Worm (Caenorhabditis elegans): ENCODE results near the gene K04A8.1.

Gene K04A8.1

DNA sequence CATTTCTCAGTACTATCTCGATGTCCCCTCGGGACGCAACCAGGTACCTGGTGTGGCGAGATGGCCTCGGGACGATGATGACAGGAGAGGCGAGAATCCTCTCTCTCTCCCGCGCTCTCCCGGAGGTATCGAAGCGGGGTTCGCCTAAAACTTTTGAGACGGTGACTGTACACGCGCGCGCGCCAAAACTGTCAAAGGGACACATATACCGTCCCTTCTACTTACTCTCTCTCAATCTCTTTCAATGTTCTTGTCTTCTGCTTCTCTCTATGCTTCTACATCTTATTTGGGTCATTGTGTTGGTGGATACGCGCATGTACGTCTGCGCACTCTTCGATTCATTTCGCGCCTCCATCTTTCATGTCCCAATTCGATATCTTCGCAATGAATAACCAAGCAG, 24.3 kb upstream of the K04A8.1 start (continued):
- TF ChIP-seq nhr-28 (tag; optimal IDR thresholded peaks at IDR 0.05) = no peak
- peak; percentile 45 for TF ChIP-seq hlh-30 (tag; optimal IDR thresholded peaks at IDR 0.05; ENCODE audit: insufficient read depth)
- TF ChIP-seq F49E8.2 (tag; optimal IDR thresholded peaks at IDR 0.05; ENCODE audit: borderline replicate concordance) = no peak
- peak; percentile 14 for TF ChIP-seq nhr-25 (tag; optimal IDR thresholded peaks at IDR 0.05; ENCODE audit: borderline replicate concordance, insufficient read depth)
- no peak for TF ChIP-seq nhr-41 (GFP tag; IDR thresholded peaks at IDR 0.05)
- no peak for TF ChIP-seq lir-3 (tag; optimal IDR thresholded peaks at IDR 0.05)
- TF ChIP-seq spr-3 (GFP tag; optimal IDR thresholded peaks at IDR 0.05) = no peak
- TF ChIP-seq hmg-1.1 (GFP tag; IDR thresholded peaks at IDR 0.05) = no peak
- TF ChIP-seq ama-1 (optimal IDR thresholded peaks at IDR 0.05) = no peak
- no peak for TF ChIP-seq aly-2 (tag; optimal IDR thresholded peaks at IDR 0.05)
- no peak for TF ChIP-seq madf-5 (GFP tag; IDR thresholded peaks at IDR 0.05)
- TF ChIP-seq mes-2 (tag; optimal IDR thresholded peaks at IDR 0.05; ENCODE audit: poor library complexity, severe bottlenecking) = no peak
- TF ChIP-seq mxl-2 (GFP tag; conservative IDR thresholded peaks at IDR 0.05) = no peak
- no peak for TF ChIP-seq unc-130 (GFP tag; optimal IDR thresholded peaks at IDR 0.05)
- no peak for TF ChIP-seq rbr-2 (tag; optimal IDR thresholded peaks at IDR 0.05)
- TF ChIP-seq lin-1 (GFP tag; IDR thresholded peaks at IDR 0.05) = no peak
- TF ChIP-seq lim-7 (GFP tag; IDR thresholded peaks at IDR 0.05) = no peak
- TF ChIP-seq lin-39 (tag; optimal IDR thresholded peaks at IDR 0.05) = no peak
- TF ChIP-seq nhr-77 (tag; optimal IDR thresholded peaks at IDR 0.05) = no peak
- no peak for TF ChIP-seq spr-1 (tag; optimal IDR thresholded peaks at IDR 0.05)
- TF ChIP-seq hlh-11 (tag; optimal IDR thresholded peaks at IDR 0.05) = peak; percentile 46
- TF ChIP-seq T26A8.4 (GFP tag; IDR thresholded peaks at IDR 0.05) = no peak
- TF ChIP-seq lin-38 (GFP tag; IDR thresholded peaks at IDR 0.05) = no peak
- TF ChIP-seq unc-62 (GFP tag; optimal IDR thresholded peaks at IDR 0.05 in 1 of 2) = peak in 1 of 2 experiments; percentile 97
- TF ChIP-seq unc-62 (tag; optimal IDR thresholded peaks at IDR 0.05) = no peak
- no peak for TF ChIP-seq dve-1 (tag; optimal IDR thresholded peaks at IDR 0.05; ENCODE audit: insufficient read depth)
- no peak for TF ChIP-seq Y105C5A.15 (GFP tag; IDR thresholded peaks at IDR 0.05)
- no peak for TF ChIP-seq zip-2 (tag; optimal IDR thresholded peaks at IDR 0.05)

DNA sequence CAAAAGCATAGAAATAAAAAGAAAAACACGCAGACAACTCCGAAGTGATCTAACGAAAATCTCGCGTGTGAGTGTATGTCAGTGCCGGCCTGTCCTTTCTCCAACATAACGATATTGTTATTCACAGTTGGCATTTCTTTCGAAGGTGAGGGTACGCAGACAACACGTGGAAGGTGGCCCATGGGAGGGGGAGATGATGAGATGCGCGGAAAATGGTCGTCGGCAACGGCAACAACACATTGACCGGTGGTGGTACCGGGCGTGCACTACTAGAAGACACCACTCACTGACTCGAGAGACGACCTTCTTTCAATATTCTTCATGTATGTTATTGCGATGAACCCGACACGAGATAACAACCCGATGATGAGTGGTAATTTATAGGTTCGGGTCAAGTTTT, 21.1 kb upstream of the K04A8.1 start:
- TF ChIP-seq unc-62 (GFP tag; optimal IDR thresholded peaks at IDR 0.05 in 1 of 2) (peak in 1 of 2 experiments; percentile 78), unc-62 (tag; optimal IDR thresholded peaks at IDR 0.05) (no peak), dmd-6 (GFP tag; IDR thresholded peaks at IDR 0.05) (no peak), aly-2 (tag; optimal IDR thresholded peaks at IDR 0.05) (no peak), ZK546.5 (tag; optimal IDR thresholded peaks at IDR 0.05) (no peak), madf-9 (GFP tag; conservative IDR thresholded peaks at IDR 0.05) (no peak), mxl-3 (GFP tag; optimal IDR thresholded peaks at IDR 0.05) (peak; percentile 57), zip-2 (tag; optimal IDR thresholded peaks at IDR 0.05) (no peak), hlh-30 (tag; optimal IDR thresholded peaks at IDR 0.05; ENCODE audit: insufficient read depth) (peak; percentile 51), nhr-25 (tag; optimal IDR thresholded peaks at IDR 0.05; ENCODE audit: borderline replicate concordance, insufficient read depth) (peak; percentile 33)

ce11 chrV:6546450-6547171, 19.5 kb upstream of the K04A8.1 start, which contains the start of gene dre-1:
TSS of gene dre-1 (minus strand) at chrV:6546500.
- TF ChIP-seq daf-16 (GFP tag; optimal IDR thresholded peaks at IDR 0.05) (no peak), daf-16 (tag; optimal IDR thresholded peaks at IDR 0.05) (peak; percentile 26), nhr-25 (tag; optimal IDR thresholded peaks at IDR 0.05; ENCODE audit: borderline replicate concordance, insufficient read depth) (no peak), zfp-2 (tag; optimal IDR thresholded peaks at IDR 0.05) (no peak), ceh-20 (GFP tag; IDR thresholded peaks at IDR 0.05) (no peak), aha-1 (tag) (peak; percentile 71), lir-3 (tag; optimal IDR thresholded peaks at IDR 0.05) (no peak), lsy-2 (tag; optimal IDR thresholded peaks at IDR 0.05) (no peak), dve-1 (tag; optimal IDR thresholded peaks at IDR 0.05; ENCODE audit: insufficient read depth) (peak; percentile 62), snpc-4 (tag; optimal IDR thresholded peaks at IDR 0.05) (no peak), egl-27 (tag; optimal IDR thresholded peaks at IDR 0.05) (no peak), sdz-12 (GFP tag; optimal IDR thresholded peaks at IDR 0.05) (no peak), pqm-1 (tag; optimal IDR thresholded peaks at IDR 0.05) (peak; percentile 37), arid-1 (GFP tag; conservative IDR thresholded peaks at IDR 0.05) (no peak), hlh-11 (tag; optimal IDR thresholded peaks at IDR 0.05) (peak; percentile 14), tag-97 (GFP tag; IDR thresholded peaks at IDR 0.05) (no peak), egl-43 (GFP tag; IDR thresholded peaks at IDR 0.05) (no peak), fkh-10 (GFP tag; optimal IDR thresholded peaks at IDR 0.05) (no peak), lin-13 (GFP tag; optimal IDR thresholded peaks at IDR 0.05) (no peak), fos-1 (tag; optimal IDR thresholded peaks at IDR 0.05) (no peak), dmd-6 (GFP tag; IDR thresholded peaks at IDR 0.05) (0 out of 2 replicates have a peak, but pooled peaks have one; percentile 18)
